Worm (Caenorhabditis elegans): ENCODE measurements around the gene M70.1.

The M70.1 gene

DNA sequence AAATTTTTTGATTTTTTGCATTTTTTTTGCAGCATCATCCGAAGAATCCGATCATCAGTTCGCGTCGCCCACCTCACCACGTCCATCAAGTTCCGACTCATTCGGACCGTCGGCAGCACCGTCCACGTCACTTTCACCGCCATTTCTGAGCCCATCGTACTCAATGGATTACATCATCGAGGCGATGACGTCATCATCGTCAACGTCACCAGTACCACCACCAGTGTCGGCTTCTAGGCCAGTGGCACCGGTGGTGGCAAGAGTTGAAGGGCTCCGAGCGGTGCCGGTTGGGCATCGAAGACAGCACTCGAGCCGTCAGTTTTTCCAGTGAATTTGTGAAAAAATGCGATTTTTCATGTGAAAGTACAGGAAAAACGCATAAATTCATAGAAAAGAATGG lies 22.0 kb upstream of the M70.1 start:
- TF ChIP-seq lin-15B (tag; optimal IDR thresholded peaks at IDR 0.05) (no peak), nhr-20 (tag; optimal IDR thresholded peaks at IDR 0.05) (no peak), Y116A8C.19 (tag; optimal IDR thresholded peaks at IDR 0.05; ENCODE audit: borderline replicate concordance) (no peak), nhr-11 (tag; optimal IDR thresholded peaks at IDR 0.05) (no peak), pax-3 (tag; optimal IDR thresholded peaks at IDR 0.05) (no peak), pqm-1 (tag; optimal IDR thresholded peaks at IDR 0.05) (no peak), efl-3 (GFP tag; optimal IDR thresholded peaks at IDR 0.05) (no peak), tbx-2 (tag; optimal IDR thresholded peaks at IDR 0.05) (no peak), zip-4 (GFP tag; optimal IDR thresholded peaks at IDR 0.05) (no peak), C16A3.4 (tag; optimal IDR thresholded peaks at IDR 0.05) (no peak), elt-2 (tag; optimal IDR thresholded peaks at IDR 0.05) (no peak), rnt-1 (tag; optimal IDR thresholded peaks at IDR 0.05) (no peak)

DNA sequence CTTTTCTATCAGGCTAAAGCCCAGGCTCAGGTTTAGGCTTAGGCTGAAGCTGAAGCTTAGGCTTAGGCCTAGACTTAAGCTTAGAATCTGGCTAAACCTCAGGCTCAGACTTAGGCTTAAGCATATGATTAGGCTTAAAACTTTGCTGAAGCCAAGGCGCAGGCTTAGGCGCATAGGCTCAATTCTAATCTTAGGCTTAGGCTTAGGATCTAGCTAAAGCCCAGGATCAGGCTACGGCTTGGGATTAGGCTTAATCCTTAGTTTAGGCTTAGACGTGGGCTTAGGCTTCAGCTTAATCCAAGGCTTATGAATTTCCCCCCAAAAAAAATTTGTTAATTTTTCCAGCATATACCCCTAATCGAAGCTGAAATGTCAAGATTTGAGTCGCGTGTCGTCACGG lies 17.0 kb upstream of the M70.1 start:
- TF ChIP-seq hlh-17 (GFP tag; optimal IDR thresholded peaks at IDR 0.05; ENCODE audit: borderline replicate concordance) (no peak), elt-3 (tag; optimal IDR thresholded peaks at IDR 0.05) (no peak), nhr-47 (tag; optimal IDR thresholded peaks at IDR 0.05) (no peak), ztf-11 (tag; optimal IDR thresholded peaks at IDR 0.05) (no peak), vab-15 (tag; optimal IDR thresholded peaks at IDR 0.05) (no peak), egl-13 (tag; optimal IDR thresholded peaks at IDR 0.05) (no peak), hpl-2 (GFP tag; optimal IDR thresholded peaks at IDR 0.05) (no peak), tbx-2 (tag; optimal IDR thresholded peaks at IDR 0.05) (no peak), lin-15B (tag; optimal IDR thresholded peaks at IDR 0.05) (no peak), ets-5 (GFP tag; IDR thresholded peaks at IDR 0.05) (no peak), sptf-1 (tag; optimal IDR thresholded peaks at IDR 0.05) (no peak), C04F5.9 (tag; optimal IDR thresholded peaks at IDR 0.05) (no peak), unc-130 (tag; optimal IDR thresholded peaks at IDR 0.05) (no peak), mdl-1 (tag; optimal IDR thresholded peaks at IDR 0.05) (no peak)

DNA sequence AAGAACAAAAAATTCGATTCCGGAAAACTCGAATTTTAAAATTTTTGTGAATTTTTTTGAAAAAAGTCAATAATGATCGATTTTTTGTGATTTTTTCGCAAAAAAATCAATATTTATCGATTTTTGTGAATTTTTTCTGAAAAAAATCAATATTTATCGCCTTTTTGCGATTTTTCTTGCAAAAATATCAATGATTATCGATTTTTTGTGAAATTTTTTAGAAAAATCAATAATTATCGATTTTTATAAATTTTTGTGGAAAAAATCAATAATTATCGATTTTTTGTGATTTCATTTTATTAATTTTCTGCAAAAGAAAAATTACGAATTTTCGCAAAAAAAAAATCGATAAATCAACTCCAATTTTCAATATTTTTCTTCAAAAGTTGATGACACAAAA lies 9.7 kb upstream of the M70.1 start:
- TF ChIP-seq pax-3 (tag; optimal IDR thresholded peaks at IDR 0.05) (no peak), zip-4 (GFP tag; optimal IDR thresholded peaks at IDR 0.05) (no peak), ceh-90 (tag; optimal IDR thresholded peaks at IDR 0.05) (no peak)

DNA sequence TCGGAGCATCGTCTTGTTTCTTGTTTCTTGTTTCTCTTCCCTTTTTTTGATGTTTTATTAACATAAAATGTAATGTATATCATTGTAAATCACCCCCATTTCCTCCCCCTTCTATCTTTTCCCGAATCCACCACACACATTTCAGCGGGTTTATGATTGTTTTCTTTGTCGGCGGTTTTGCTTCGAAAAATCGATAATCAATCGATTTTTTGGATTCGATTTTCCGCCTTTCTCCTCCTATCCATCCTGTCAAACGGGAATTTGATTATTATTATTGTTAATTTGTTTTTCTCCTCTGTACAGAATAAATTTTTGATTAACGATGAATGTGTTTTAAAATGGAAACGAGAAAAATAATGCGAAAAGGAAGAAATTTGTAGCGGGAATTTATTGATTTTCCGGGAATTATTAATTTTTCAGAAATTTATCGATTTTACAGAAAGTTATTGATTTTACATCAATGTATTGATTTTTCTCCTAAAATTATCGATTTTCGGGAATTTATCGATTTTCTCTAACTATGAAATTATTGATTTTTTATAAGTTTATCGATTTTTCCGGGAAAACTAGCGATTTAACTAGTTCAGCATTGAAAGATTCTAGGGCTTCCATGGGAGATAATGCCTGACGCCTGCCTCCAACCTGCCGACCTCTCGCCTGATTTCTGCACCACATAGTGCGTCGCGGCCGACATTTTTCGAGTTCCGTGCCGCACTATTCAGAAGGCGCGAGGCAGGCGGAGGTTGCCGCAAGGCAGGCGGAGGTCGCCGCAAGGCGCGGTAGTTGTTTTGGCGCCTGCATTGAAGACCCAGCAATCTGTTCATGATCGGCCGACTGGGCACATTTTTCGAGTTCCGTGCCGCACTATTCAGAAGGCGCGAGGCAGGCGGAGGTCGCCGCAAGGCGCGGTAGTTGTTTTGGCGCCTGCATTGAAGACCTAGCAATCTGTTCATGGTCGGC lies 8.7 kb upstream of the M70.1 start:
- TF ChIP-seq mab-9 (GFP tag; IDR thresholded peaks at IDR 0.05) = peak; percentile 13; the same call in 1 of the 2 replicates
- no peak for TF ChIP-seq zip-4 (GFP tag; optimal IDR thresholded peaks at IDR 0.05)
- no peak for TF ChIP-seq nhr-77 (tag; optimal IDR thresholded peaks at IDR 0.05)
- TF ChIP-seq nhr-71 (tag; optimal IDR thresholded peaks at IDR 0.05) = no peak
- TF ChIP-seq dpl-1 (GFP tag; optimal IDR thresholded peaks at IDR 0.05) = no peak
- no peak for TF ChIP-seq efl-1 (optimal IDR thresholded peaks at IDR 0.05)
- peak in 1 of 2 experiments; percentile 56 for TF ChIP-seq efl-1 (GFP tag; optimal IDR thresholded peaks at IDR 0.05 in 1 of 2)

DNA sequence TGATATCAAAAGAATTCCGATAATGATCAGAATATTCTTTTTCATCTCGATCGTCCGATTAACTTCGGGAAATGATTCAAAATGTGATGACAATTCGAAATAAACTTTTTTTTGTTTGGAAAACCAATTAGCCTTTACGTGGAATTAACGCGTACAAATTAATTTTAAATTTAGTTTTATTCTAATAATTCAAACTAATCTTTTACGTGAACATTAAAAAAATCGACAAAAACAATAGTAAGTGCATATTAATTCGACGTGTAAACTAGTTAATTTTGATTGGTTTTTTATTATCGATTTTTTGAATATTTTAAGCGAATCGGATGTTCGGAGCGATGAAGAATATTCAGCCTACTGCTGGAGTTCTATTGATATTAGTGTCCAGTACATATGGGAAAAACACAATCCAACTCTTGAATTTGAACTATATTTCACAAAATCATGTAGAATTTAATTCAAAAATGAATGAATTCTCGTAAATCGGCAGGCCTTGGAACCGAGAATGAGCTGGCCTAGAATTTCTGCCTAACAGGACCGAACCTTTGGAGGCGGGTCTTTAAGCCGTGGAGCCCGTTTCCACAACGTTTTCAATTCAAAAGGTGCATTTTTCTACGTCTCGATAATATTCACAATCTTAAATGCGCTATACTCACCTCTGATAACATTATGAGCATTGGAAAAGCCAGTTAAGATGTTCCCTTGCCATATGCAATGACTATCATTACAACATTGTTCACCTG lies 3.1 kb upstream of the M70.1 start, which contains the start of the genes M70.3 and M70.2:
Gene M70.3, minus strand, starts transcription at position 101 of the 740 bp plus-strand sequence.
Gene M70.2, plus strand, starts transcription at position 690 of the 740 bp plus-strand sequence.
- TF ChIP-seq ceh-63 (GFP tag; optimal IDR thresholded peaks at IDR 0.05) (no peak), efl-1 (optimal IDR thresholded peaks at IDR 0.05) (no peak), efl-1 (GFP tag; optimal IDR thresholded peaks at IDR 0.05 in 1 of 2) (peak in 1 of 2 experiments; percentile 54)
